Worm (Caenorhabditis elegans): Measurements from ENCODE around the gene R05H10.1.
"Not testable (repeated sequence)": the region's sequence is repeated elsewhere in the genome, so short reads cannot be mapped to it uniquely, and the experiment has no call there.

DNA sequence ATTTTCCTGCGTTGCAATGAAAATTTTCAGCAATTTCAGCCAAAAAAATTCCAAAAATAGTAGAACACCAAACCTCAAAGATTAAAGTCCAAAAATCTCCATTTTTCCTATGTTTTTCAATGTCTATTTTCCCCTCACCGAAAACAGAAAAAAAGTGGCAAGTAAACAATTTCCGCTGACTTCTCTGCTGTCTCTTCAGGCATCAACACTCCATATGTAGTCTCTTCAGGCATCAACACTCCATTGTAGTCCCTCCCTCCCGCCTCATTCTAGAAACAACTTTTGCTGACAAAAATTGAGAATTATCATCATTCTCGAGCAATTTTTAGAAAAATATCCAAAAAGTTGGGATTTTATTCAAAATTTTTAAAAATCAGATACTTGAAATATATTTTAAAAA is 12.7 kb downstream of the R05H10.1 start:
- TF ChIP-seq D1046.2 (GFP tag; IDR thresholded peaks at IDR 0.05); nhr-76 (tag; optimal IDR thresholded peaks at IDR 0.05); aha-1 (tag); ceh-44 (GFP tag; IDR thresholded peaks at IDR 0.05); tra-1 (GFP tag; IDR thresholded peaks at IDR 0.05); unc-39 (tag; optimal IDR thresholded peaks at IDR 0.05); nhr-6 (tag; optimal IDR thresholded peaks at IDR 0.05); mep-1 (tag; optimal IDR thresholded peaks at IDR 0.05): not testable (repeated sequence)
